Worm (Caenorhabditis elegans) whole organism, L4/young adult: Measurements from ENCODE around the gene prp-19.

ENCODE experiments used
- W03F9.2 ChIP-seq: fragments of 150-350 bp; optimal IDR thresholded peaks from 2 replicates; lab custom pipeline; 2014; ENCODE audit warnings: missing biosample characterization, missing genetic modification characterization
- dao-5 ChIP-seq: sonication (generic microtip); optimal IDR thresholded peaks from 2 replicates; lab custom pipeline; 2016; ENCODE audit warnings: missing genotype, missing genetic modification characterization, moderate library complexity, missing compliant biosample characterization
- him-1 ChIP-seq: sonication (generic microtip); optimal IDR thresholded peaks from 2 replicates; lab custom pipeline; 2016; ENCODE audit warnings: missing genotype, missing genetic modification reagents, missing genetic modification characterization, missing compliant biosample characterization

Gene prp-19

DNA sequence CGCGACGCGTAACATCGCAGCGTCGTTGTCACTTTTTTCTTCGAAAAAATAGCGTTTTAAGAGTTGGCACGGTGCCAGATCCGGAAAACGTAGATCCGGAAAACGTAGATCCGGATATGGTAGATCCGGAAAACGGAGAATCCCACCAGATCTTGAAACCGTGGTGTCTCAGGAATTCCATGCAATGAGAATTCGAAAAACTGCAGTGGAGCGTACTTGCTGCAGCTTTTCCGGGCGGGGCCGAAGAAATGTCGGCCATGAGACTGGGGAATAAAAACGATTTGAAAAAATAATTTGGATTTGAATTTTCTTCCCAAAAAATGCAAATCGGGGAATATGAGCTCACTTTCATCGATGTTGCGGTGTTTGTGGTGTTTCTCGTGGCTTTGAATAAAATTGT is 625 bp upstream of the prp-19 start, which contains the start of gene K10D2.5:
Gene K10D2.5, plus strand, starts transcription at position 251 of the 400 bp plus-strand sequence.
- no peak for TF ChIP-seq dao-5
- peak; percentile 86 for TF ChIP-seq him-1
- TF ChIP-seq W03F9.2 (tag; lab: Kevin White, UChicago): peak; percentile 89

DNA sequence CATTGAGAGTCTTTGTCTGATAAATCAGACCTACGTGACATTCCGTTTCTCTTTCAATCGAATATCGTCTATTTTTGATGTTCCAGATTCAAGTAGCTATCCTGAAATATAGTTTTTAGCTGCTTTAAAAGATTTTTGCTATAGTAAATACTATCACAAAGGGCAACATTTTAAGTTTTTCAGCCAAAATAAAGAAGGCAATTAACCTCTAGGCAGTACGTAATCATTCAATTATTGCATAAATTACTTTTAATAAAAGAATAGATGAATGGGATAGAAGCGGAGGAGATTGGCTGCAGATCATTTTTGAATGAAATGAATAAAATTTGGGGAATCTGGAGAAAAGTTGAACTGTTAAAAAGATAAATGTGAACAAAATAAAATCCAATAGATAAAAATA is 2.1 kb downstream of the prp-19 start, which contains the start of gene ulp-1:
Gene ulp-1, minus strand, starts transcription at position 101 of the 400 bp plus-strand sequence.
- TF ChIP-seq dao-5 (no peak), him-1 (no peak), W03F9.2 (tag; lab: Kevin White, UChicago) (no peak)

DNA sequence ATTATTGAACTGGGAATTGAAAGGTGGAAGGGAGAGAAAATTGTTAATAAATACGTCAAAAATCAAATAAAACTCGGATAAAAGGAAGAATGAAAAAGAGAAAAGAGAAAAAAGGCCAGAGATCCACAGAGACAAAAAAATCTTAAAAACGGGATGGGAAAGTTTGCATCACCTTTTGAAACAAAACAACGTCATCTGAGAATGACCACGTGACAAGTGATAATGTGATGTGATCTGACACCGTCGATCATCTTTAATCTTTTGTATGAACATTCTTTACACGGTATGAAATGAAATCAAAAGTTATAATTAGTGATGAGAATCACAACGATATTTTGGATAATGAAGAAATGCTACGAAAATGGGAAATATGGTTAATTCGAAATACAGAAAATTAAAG is 6.1 kb downstream of the prp-19 start:
- TF ChIP-seq W03F9.2 (tag; lab: Kevin White, UChicago): no peak
- no peak for TF ChIP-seq him-1
- no peak for TF ChIP-seq dao-5

DNA sequence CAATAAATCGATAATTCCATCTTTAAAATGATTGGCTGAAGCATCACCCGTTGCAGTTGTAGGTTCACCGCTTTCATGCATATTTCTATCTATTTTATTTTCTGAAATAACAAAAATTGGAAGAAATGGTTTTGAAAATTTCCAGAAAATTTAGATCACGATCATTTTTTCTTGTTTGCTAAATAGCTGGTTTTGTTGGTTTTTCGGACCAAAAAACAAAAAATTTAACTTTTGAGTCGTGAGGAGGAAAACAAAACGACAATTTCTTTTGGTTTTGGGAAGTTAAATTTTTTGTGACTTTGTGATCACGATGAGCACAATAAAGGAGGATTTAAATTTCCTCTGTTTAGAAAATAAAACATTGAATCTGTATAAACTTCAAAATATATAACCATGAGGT is 6.6 kb downstream of the prp-19 start, which contains the start of gene T10F2.2:
Gene T10F2.2, minus strand, starts transcription at position 101 of the 400 bp plus-strand sequence.
- TF ChIP-seq him-1 (no peak), dao-5 (no peak), W03F9.2 (tag; lab: Kevin White, UChicago) (no peak)

DNA sequence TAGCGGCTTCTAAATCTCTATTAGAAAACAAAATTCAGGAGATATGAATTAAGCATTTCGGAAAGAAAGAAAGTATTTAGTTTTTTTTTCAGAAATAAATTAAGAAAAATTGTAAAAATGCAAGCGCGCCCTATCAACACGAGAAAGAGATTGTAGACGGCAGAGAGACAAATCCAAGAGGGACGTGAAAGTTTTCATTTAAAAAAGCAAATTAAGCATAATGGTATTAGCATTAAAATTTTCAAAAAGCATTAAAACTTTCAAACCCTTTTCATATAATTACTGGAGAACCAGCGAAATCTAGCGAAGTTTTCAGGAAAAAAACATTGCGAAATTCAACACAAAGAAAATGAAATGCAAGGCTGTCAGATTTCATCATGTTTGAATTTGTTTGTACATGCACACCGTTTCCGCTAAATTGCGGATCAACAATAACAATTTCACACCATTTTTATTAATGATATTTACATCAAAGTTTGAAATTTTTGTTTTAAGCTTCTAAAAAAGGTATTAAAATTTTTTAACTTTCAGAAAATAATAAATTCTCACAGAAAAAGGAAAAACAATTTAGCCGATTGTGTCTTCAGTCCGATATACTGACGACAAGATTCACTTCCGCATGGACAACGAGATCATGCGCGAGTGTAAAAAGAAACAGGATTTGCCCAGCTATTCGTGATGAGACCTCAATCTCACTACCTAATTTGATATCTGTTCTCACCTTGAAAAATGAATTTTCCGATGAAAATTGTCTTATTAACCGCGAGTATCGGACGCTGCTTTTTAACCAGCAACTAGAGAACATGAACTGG is 8.8 kb downstream of the prp-19 start, which contains the start of gene gars-1:
Gene gars-1, minus strand, starts transcription at position 808 of the 812 bp plus-strand sequence.
- TF ChIP-seq W03F9.2 (tag; lab: Kevin White, UChicago) (peak; percentile 15), dao-5 (no peak)

DNA sequence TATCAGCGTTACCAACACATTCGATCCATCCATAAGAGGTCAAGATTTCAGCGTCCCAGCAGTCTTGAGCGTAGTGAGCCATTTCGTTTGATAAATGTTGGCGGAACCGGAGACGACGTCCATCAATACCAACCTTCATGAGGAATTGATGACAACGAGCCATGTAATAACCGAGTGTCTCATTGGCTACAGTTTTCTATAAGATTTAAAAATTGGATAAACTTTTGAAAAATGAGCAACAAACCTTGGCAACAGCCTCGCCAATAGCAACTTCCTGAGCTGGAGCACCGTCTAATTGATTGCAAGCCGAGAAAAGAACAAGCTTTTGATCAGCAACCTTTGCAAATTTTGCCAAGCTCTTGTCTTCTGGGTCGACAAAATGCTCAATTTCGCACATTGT is 11.0 kb downstream of the prp-19 start:
- TF ChIP-seq W03F9.2 (tag; lab: Kevin White, UChicago) (no peak), dao-5 (no peak), him-1 (no peak)

DNA sequence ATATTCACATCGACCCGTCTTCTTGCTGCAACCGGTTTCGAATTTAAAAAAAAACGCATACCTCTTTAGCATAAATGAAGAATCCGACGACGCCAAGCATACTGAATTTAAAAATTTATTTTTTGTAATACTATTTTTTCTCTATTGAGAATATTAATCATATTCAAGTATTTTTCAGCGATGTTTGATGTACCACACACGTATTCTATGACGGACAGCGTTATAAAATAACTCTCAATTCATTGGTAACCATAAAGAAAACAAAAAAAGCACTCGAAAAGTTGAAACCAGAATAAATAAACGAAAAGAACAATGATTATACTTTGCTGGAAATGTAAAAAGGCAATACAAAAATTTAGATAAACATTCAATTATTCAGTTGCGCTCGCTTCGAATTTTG is 12.3 kb downstream of the prp-19 start, which contains the start of gene T10F2.5:
Gene T10F2.5, minus strand, starts transcription at position 101 of the 400 bp plus-strand sequence.
- no peak for TF ChIP-seq him-1
- TF ChIP-seq dao-5: no peak
- no peak for TF ChIP-seq W03F9.2 (tag; lab: Kevin White, UChicago)

DNA sequence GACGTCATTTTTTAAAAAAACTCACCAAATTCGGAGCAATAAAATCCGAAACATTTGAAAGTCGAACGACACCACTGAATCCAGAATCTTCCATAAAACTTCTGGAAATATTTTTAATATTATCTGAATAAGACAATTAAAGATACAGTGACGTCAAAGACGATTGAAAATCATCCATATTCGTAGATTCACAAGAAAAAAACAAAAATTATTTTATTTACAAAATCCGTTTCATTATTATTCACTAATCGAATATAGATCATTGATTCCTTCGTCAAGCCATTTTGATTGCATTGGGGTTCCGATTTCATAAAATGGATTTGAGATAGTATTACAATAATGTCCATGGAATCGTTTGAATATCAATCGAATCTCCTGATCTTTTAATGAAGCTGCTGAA is 13.2 kb downstream of the prp-19 start, which contains the start of gene oxy-4:
Gene oxy-4, minus strand, starts transcription at position 101 of the 400 bp plus-strand sequence.
- no peak for TF ChIP-seq him-1
- TF ChIP-seq dao-5: no peak
- no peak for TF ChIP-seq W03F9.2 (tag; lab: Kevin White, UChicago)

DNA sequence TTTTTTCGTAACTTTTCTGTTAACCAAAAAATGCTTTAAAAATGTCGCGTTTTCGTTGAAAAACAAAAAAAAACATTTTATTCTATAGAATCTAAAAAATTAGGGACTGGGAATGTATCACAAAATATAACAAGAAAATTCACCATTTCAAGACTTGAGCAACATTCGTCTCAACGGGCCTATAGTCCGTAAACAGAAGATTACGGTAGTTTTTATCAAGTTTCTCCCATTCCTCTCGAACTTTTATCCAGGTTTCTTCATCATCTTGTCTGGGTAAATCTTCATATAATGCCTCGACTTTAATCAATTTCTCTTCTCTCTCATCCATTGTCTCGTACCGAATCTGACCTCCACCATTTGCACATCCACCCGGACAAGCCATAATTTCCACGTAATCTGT is 16.5 kb downstream of the prp-19 start:
- TF ChIP-seq him-1: no peak
- no peak for TF ChIP-seq W03F9.2 (tag; lab: Kevin White, UChicago)
- TF ChIP-seq dao-5: no peak

DNA sequence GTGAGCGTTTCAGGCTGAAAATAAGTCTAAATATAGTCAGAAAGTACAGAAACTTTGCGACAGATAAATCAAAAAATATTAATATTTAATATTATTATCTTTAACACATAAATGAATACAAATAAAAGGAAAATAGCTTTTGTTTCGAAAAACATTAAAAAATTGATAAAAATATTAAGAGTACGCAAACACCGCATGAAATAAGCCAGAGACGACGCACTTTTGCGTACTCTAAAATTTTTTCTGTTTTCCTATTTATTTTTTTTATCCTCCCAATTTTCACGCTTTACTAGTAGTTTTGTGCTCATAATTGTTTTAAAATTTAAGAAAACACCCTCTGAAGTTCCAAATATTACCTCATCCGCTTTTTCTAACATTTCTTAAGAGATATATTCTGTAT is 18.7 kb downstream of the prp-19 start, which contains the start of the genes rbm-42 and grwd-1:
Gene rbm-42, minus strand, starts transcription at position 93 of the 400 bp plus-strand sequence.
Gene grwd-1, plus strand, starts transcription at position 328 of the 400 bp plus-strand sequence.
- TF ChIP-seq dao-5: no peak
- TF ChIP-seq him-1: no peak
- peak; percentile 77 for TF ChIP-seq W03F9.2 (tag; lab: Kevin White, UChicago)

DNA sequence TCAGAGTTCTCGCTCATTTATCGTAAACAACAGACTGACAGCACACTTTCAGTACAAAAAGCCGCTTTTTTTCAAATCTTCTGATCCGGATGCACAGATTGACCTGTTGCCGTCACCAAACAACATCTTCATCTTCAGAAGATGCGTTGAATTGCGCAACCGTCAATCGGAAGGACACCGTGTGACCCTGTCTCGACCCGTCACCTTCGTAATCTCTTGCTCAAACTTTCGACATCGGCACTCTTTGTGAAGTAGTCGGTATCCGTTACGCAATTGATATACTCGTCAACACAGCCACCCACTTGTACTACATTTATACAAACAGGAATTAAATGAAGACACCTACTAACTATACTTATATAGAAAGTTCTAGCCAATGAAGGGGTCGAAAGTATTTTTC is 20.9 kb downstream of the prp-19 start:
- TF ChIP-seq him-1 (no peak), dao-5 (no peak), W03F9.2 (tag; lab: Kevin White, UChicago) (no peak)

DNA sequence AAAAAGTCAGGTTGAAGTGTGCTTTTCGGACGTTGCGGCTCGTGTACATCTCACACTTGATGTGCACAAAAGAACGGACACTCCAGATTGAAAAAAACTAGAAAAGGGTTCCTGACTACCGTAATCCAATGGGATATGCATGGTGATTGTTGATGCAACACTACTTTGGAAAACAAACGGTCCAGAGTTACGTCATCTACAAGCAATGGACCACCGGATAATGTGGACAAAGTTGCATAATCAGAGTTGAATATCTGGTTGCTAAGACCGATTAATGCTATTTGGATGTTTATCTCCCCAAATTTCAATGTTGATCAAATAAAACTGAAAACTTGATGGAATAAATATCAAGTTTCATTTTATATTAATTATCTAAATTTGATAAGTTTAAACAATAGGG is 21.8 kb downstream of the prp-19 start:
- TF ChIP-seq him-1: no peak
- no peak for TF ChIP-seq dao-5
- TF ChIP-seq W03F9.2 (tag; lab: Kevin White, UChicago): no peak

DNA sequence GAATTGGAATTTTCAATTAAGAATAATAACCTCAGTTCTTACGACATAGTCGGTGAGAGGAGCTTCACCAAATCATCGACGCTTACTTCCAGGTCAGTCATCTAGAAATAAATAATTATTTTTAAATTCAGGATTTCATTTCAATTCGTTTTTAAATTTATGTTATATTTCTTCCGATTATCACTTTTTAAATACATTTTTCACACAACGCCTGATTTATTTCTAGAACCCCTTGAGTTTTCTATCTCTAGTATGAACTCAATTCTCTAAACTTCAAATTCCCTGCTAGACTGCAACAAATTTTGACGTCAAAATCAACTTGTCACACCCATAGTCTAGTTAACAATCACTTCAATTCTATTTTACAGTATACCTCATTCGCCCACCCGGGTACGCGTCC is 22.4 kb downstream of the prp-19 start, which contains the start of gene Y54H5A.2:
Gene Y54H5A.2, minus strand, starts transcription at position 101 of the 400 bp plus-strand sequence.
- TF ChIP-seq dao-5 (no peak), W03F9.2 (tag; lab: Kevin White, UChicago) (no peak), him-1 (no peak)

DNA sequence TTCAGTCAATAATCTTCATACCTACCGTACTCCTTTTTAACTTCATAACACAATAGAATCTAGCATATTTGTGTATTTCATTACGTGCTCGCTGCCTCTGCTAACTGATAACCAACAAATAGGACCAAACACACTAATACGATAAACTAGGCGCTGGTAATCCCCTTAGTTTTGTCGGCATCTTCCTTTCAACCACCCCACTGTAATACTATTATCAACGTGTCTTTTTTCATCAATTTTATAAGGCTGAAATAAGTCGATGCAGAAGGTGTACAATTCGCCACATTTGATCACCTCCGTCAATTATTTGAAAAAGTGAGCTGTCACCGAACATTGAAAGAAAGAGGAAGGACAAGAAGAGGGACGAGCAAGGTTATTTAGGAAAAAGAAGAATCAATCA is 24.4 kb downstream of the prp-19 start:
- no peak for TF ChIP-seq dao-5
- no peak for TF ChIP-seq W03F9.2 (tag; lab: Kevin White, UChicago)
- TF ChIP-seq him-1: no peak

DNA sequence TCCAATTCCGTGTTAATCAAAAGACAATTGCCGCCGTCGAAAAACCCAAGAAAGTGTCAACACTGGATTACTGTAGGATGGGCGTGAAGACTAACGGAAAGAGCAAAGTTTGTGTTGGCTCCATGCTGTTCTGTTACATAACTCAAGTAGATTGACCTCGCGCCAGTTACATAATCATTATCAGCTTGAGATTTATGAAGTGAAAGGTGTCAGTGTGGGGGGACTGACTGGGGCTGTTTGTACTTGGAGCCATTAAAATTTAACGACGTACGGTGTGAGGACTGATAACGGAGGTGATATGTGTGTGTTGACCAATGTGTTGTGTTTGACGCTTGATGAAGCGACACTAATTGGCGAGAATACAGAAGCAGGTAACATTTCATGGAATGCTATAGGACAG is 25.1 kb downstream of the prp-19 start:
- TF ChIP-seq W03F9.2 (tag; lab: Kevin White, UChicago) (no peak), him-1 (no peak), dao-5 (no peak)
